Worm (Caenorhabditis elegans): ENCODE measurements around the gene far-1.

DNA sequence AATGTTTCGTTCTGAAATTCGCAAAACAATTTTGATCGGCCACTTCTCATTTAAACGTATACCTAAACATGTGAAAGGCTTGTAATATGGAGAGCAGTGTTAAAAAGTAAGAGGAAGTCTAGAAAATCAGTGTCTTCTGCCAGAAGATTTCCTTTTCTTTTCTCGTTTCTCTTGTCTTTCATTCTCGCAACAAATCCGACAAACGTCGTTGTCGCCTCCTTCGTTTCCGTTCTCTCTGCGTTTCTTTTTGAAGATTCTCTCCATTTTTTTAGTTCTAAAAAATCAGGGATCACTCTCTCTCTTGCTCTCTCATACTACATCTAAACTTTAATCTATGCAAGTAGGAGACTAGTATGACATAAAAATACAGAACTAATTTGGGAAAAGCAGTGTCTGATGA is 33.7 kb downstream of the far-1 start:
- TF ChIP-seq unc-62 (GFP tag; optimal IDR thresholded peaks at IDR 0.05) (no peak), ceh-82 (tag; optimal IDR thresholded peaks at IDR 0.05) (no peak), dsc-1 (tag; optimal IDR thresholded peaks at IDR 0.05) (no peak), nhr-12 (tag; optimal IDR thresholded peaks at IDR 0.05) (no peak), snpc-4 (tag; optimal IDR thresholded peaks at IDR 0.05) (no peak), egl-27 (tag; optimal IDR thresholded peaks at IDR 0.05) (no peak), nhr-77 (tag; optimal IDR thresholded peaks at IDR 0.05) (no peak), fkh-10 (GFP tag; optimal IDR thresholded peaks at IDR 0.05) (peak; percentile 57), efl-1 (optimal IDR thresholded peaks at IDR 0.05) (no peak), efl-1 (GFP tag; optimal IDR thresholded peaks at IDR 0.05 in 1 of 2) (no peak), hlh-17 (GFP tag; optimal IDR thresholded peaks at IDR 0.05; ENCODE audit: borderline replicate concordance) (no peak)
